Worm (Caenorhabditis elegans) whole organism, L2 larva: ENCODE data around the gene R04F11.3.

ENCODE experiments used
- C34F6.9 ChIP-seq: fragments of 150-350 bp; optimal IDR thresholded peaks from 2 replicates; lab custom pipeline; 2014; ENCODE audit warnings: missing biosample characterization, missing genetic modification characterization
- R02D3.7 ChIP-seq: fragments of 150-350 bp; optimal IDR thresholded peaks from 2 replicates; lab custom pipeline; 2014; ENCODE audit warnings: missing biosample characterization, missing genetic modification characterization
- Y55F3AM.14 ChIP-seq: fragments of 200-800 bp; sonication (Bioruptor generic); optimal IDR thresholded peaks from 2 replicates; lab custom pipeline; 2018; ENCODE audit warnings: mild to moderate bottlenecking, missing genetic modification characterization, missing compliant biosample characterization
- ZK546.5 ChIP-seq: sonication (generic microtip); optimal IDR thresholded peaks from 2 replicates; lab custom pipeline; 2017; ENCODE audit warnings: missing biosample characterization, missing genetic modification characterization
- alr-1 ChIP-seq: fragments of 150-350 bp; optimal IDR thresholded peaks from 2 replicates; lab custom pipeline; 2014; ENCODE audit warnings: missing biosample characterization, missing genetic modification characterization
- ama-1 ChIP-seq: fragments of 150-350 bp; optimal IDR thresholded peaks from 2 replicates; lab custom pipeline; 2018; ENCODE audit warnings: inconsistent platforms
- blmp-1 ChIP-seq: sonication (generic microtip); optimal IDR thresholded peaks from 2 replicates; lab custom pipeline; 2017; ENCODE audit warnings: missing genetic modification characterization, mild to moderate bottlenecking, missing compliant biosample characterization, antibody characterized with exemption, moderate library complexity; ENCODE audit not compliant: insufficient read depth
- ceh-82 ChIP-seq: fragments of 150-350 bp; optimal IDR thresholded peaks from 2 replicates; lab custom pipeline; 2014; ENCODE audit warnings: missing biosample characterization, missing genetic modification characterization
- crh-2 ChIP-seq: sonication (generic microtip); optimal IDR thresholded peaks from 2 replicates; lab custom pipeline; 2017; ENCODE audit warnings: missing biosample characterization, missing genetic modification characterization
- dmd-4 ChIP-seq: sonication (generic microtip); optimal IDR thresholded peaks from 2 replicates; lab custom pipeline; 2017; ENCODE audit warnings: missing biosample characterization, missing genetic modification characterization
- egl-27 ChIP-seq: sonication (generic microtip); optimal IDR thresholded peaks from 3 replicates; lab custom pipeline; 2017; ENCODE audit warnings: missing biosample characterization, missing genetic modification reagents, missing genetic modification characterization
- elt-1 ChIP-seq: fragments of 150-350 bp; optimal IDR thresholded peaks from 2 replicates; lab custom pipeline; 2014; ENCODE audit warnings: missing biosample characterization, missing genetic modification characterization
- elt-3 ChIP-seq: sonication (generic microtip); optimal IDR thresholded peaks from 2 replicates; lab custom pipeline; 2017; ENCODE audit warnings: missing biosample characterization, missing genetic modification characterization
- gmeb-1 ChIP-seq: fragments of 150-350 bp; optimal IDR thresholded peaks from 2 replicates; lab custom pipeline; 2014; ENCODE audit warnings: missing biosample characterization, missing genetic modification characterization
- lin-13 ChIP-seq: fragments of 150-350 bp; optimal IDR thresholded peaks from 2 replicates; lab custom pipeline; 2014; ENCODE audit warnings: missing biosample characterization, missing genetic modification reagents, missing genetic modification characterization
- lsy-2 ChIP-seq, 2 experiments: fragments of 150-350 bp in 1 of 2; sonication (generic microtip) in 1 of 2; optimal IDR thresholded peaks; 2 replicates each; lab custom pipeline; 2014 to 2017; ENCODE audit warnings: missing biosample characterization in 2 of 2, missing genetic modification characterization in 2 of 2
- mab-5 ChIP-seq: fragments of 150-350 bp; optimal IDR thresholded peaks from 2 replicates; lab custom pipeline; 2014; ENCODE audit warnings: missing biosample characterization, missing genetic modification characterization
- mbf-1 ChIP-seq: sonication (generic microtip); optimal IDR thresholded peaks from 2 replicates; lab custom pipeline; 2017; ENCODE audit warnings: missing biosample characterization, missing genetic modification characterization
- mdl-1 ChIP-seq, 2 experiments: fragments of 150-350 bp in 1 of 2; sonication (generic microtip) in 1 of 2; optimal IDR thresholded peaks; 2 replicates each; lab custom pipeline; 2017; ENCODE audit warnings: missing biosample characterization in 2 of 2, missing genetic modification characterization in 2 of 2
- nhr-10 ChIP-seq: sonication (generic microtip); optimal IDR thresholded peaks from 2 replicates; lab custom pipeline; 2017; ENCODE audit warnings: missing biosample characterization, missing genetic modification characterization
- nhr-12 ChIP-seq: fragments of 150-350 bp; optimal IDR thresholded peaks from 2 replicates; lab custom pipeline; 2014; ENCODE audit warnings: missing biosample characterization, missing genetic modification characterization
- nhr-129 ChIP-seq: fragments of 150-350 bp; optimal IDR thresholded peaks from 2 replicates; lab custom pipeline; 2014; ENCODE audit warnings: missing biosample characterization, missing genetic modification characterization
- nhr-237 ChIP-seq: fragments of 150-350 bp; optimal IDR thresholded peaks from 2 replicates; lab custom pipeline; 2014; ENCODE audit warnings: missing biosample characterization, missing genetic modification characterization
- nhr-25 ChIP-seq: fragments of 150-350 bp; sonication (generic microtip); optimal IDR thresholded peaks from 3 replicates; lab custom pipeline; 2014; ENCODE audit warnings: missing biosample characterization, missing genetic modification characterization
- sem-4 ChIP-seq: fragments of 150-350 bp; optimal IDR thresholded peaks from 2 replicates; lab custom pipeline; 2014; ENCODE audit warnings: missing biosample characterization, missing genetic modification reagents, missing genetic modification characterization
- skn-1 ChIP-seq: sonication (generic microtip); optimal IDR thresholded peaks from 2 replicates; lab custom pipeline; 2017; ENCODE audit warnings: missing biosample characterization, missing genetic modification characterization
- sma-3 ChIP-seq: sonication (generic microtip); optimal IDR thresholded peaks from 2 replicates; lab custom pipeline; 2016; ENCODE audit warnings: missing genetic modification reagents, missing genetic modification characterization, missing compliant biosample characterization
- snpc-4 ChIP-seq: fragments of 150-350 bp; optimal IDR thresholded peaks from 2 replicates; lab custom pipeline; 2014; ENCODE audit warnings: missing biosample characterization, missing genetic modification characterization
- unc-39 ChIP-seq: fragments of 150-350 bp; optimal IDR thresholded peaks from 2 replicates; lab custom pipeline; 2014; ENCODE audit warnings: missing biosample characterization, missing genetic modification characterization
- unc-55 ChIP-seq: fragments of 150-350 bp; sonication (generic microtip); optimal IDR thresholded peaks from 3 replicates; lab custom pipeline; 2014; ENCODE audit warnings: missing biosample characterization, missing genetic modification reagents, missing genetic modification characterization
- unc-62 ChIP-seq: fragments of 150-350 bp; optimal IDR thresholded peaks from 2 replicates; lab custom pipeline; 2014; ENCODE audit warnings: missing biosample characterization, missing genetic modification reagents, missing genetic modification characterization
- zag-1 ChIP-seq: fragments of 150-350 bp; optimal IDR thresholded peaks from 2 replicates; lab custom pipeline; 2014; ENCODE audit warnings: missing biosample characterization, missing genetic modification characterization
- ztf-1 ChIP-seq: fragments of 200-800 bp; sonication (Bioruptor generic); conservative IDR thresholded peaks from 2 replicates; pipeline ENCODE4 v1.3.6; 2022; ENCODE audit warnings: missing genetic modification characterization, missing compliant biosample characterization
- ztf-11 ChIP-seq: sonication (generic microtip); optimal IDR thresholded peaks from 2 replicates; lab custom pipeline; 2017; ENCODE audit warnings: missing biosample characterization, missing genetic modification characterization

The R04F11.3 gene

ce11 chrV:12283187-12283586, 33.8 kb downstream of the R04F11.3 start, which contains the start of gene F55C5.10:
F55C5.10 (plus strand) TSS chrV:12283487.
- no peak for TF ChIP-seq sma-3 (GFP tag; lab: Kevin White, UChicago)
- TF ChIP-seq nhr-12 = no peak
- TF ChIP-seq unc-62 (GFP tag; lab: Kevin White, UChicago) = no peak
- TF ChIP-seq skn-1 (tag; lab: Kevin White, UChicago) = no peak
- TF ChIP-seq R02D3.7 = no peak
- no peak for TF ChIP-seq nhr-10
- TF ChIP-seq Y55F3AM.14 = no peak
- TF ChIP-seq elt-3 (tag; lab: Kevin White, UChicago) = no peak
- no peak for TF ChIP-seq alr-1 (tag; lab: Kevin White, UChicago)
- no peak for TF ChIP-seq egl-27 (tag; lab: Kevin White, UChicago)
- TF ChIP-seq lin-13 = no peak
- no peak for TF ChIP-seq sem-4 (tag; lab: Kevin White, UChicago)
- no peak for TF ChIP-seq lsy-2 (tag; optimal IDR thresholded peaks at IDR 0.05; lab: Kevin White, UChicago)
- no peak for TF ChIP-seq ZK546.5 (tag; lab: Kevin White, UChicago)
- TF ChIP-seq elt-1 (tag; lab: Kevin White, UChicago) = no peak
- no peak for TF ChIP-seq crh-2 (tag; lab: Kevin White, UChicago)

- TF ChIP-seq mbf-1 (tag; lab: Kevin White, UChicago) (no peak), mab-5 (tag; lab: Kevin White, UChicago) (no peak), skn-1 (tag; lab: Kevin White, UChicago) (no peak), zag-1 (tag; lab: Kevin White, UChicago) (no peak), crh-2 (tag; lab: Kevin White, UChicago) (no peak), ztf-1 (no peak), ama-1 (lab: Kevin White, UChicago) (no peak), nhr-237 (tag; lab: Kevin White, UChicago) (no peak), blmp-1 (tag; lab: Kevin White, UChicago) (no peak), dmd-4 (tag; lab: Kevin White, UChicago) (no peak), lin-13 (no peak), alr-1 (tag; lab: Kevin White, UChicago) (no peak), nhr-25 (tag; lab: Kevin White, UChicago) (no peak), R02D3.7 (no peak), sem-4 (tag; lab: Kevin White, UChicago) (no peak)
Measured at ce11 chrV:12281508-12281907, 35.5 kb downstream of the R04F11.3 start.

- no peak for TF ChIP-seq elt-1 (tag; lab: Kevin White, UChicago)
- no peak for TF ChIP-seq lsy-2 (tag; optimal IDR thresholded peaks at IDR 0.05; lab: Kevin White, UChicago)
- TF ChIP-seq unc-55 (GFP tag; lab: Kevin White, UChicago) = no peak
- no peak for TF ChIP-seq ceh-82
- no peak for TF ChIP-seq ztf-1
- TF ChIP-seq gmeb-1 (tag; lab: Kevin White, UChicago) = no peak
- TF ChIP-seq nhr-129 (tag; lab: Kevin White, UChicago) = no peak
- no peak for TF ChIP-seq unc-39 (tag; lab: Kevin White, UChicago)
- TF ChIP-seq egl-27 (tag; lab: Kevin White, UChicago) = no peak
- no peak for TF ChIP-seq snpc-4 (tag; lab: Kevin White, UChicago)
- TF ChIP-seq mbf-1 (tag; lab: Kevin White, UChicago) = no peak
- TF ChIP-seq zag-1 (tag; lab: Kevin White, UChicago) = no peak
- TF ChIP-seq unc-62 (GFP tag; lab: Kevin White, UChicago) = no peak
- TF ChIP-seq elt-3 (tag; lab: Kevin White, UChicago) = no peak
- TF ChIP-seq crh-2 (tag; lab: Kevin White, UChicago) = no peak
- TF ChIP-seq ama-1 (lab: Kevin White, UChicago) = no peak
Measured at ce11 chrV:12276946-12277345, 40.0 kb downstream of the R04F11.3 start, which contains the start of gene bnc-1. bnc-1 (minus strand) TSS chrV:12277046.

- no peak for TF ChIP-seq zag-1 (tag; lab: Kevin White, UChicago)
- no peak for TF ChIP-seq ztf-11 (tag; lab: Kevin White, UChicago)
- no peak for TF ChIP-seq lin-13
- TF ChIP-seq unc-62 (GFP tag; lab: Kevin White, UChicago) = no peak
- no peak for TF ChIP-seq snpc-4 (tag; lab: Kevin White, UChicago)
- TF ChIP-seq ceh-82 = no peak
- no peak for TF ChIP-seq skn-1 (tag; lab: Kevin White, UChicago)
- no peak for TF ChIP-seq C34F6.9 (tag; lab: Kevin White, UChicago)
Measured at ce11 chrV:12275714-12276113, 41.3 kb downstream of the R04F11.3 start.

- TF ChIP-seq R02D3.7 = no peak
- TF ChIP-seq mdl-1 (tag; optimal IDR thresholded peaks at IDR 0.05; lab: Kevin White, UChicago) = no peak
- TF ChIP-seq lsy-2 (tag; optimal IDR thresholded peaks at IDR 0.05; lab: Kevin White, UChicago) = peak in 1 of 2 experiments; percentile 22
- no peak for TF ChIP-seq ztf-11 (tag; lab: Kevin White, UChicago)
- peak; percentile 25 for TF ChIP-seq C34F6.9 (tag; lab: Kevin White, UChicago)
Measured at ce11 chrV:12271495-12271894, 45.5 kb downstream of the R04F11.3 start, which contains the start of the genes tsfm-1 and capg-2. tsfm-1 (minus strand) TSS chrV:12271551. capg-2 (plus strand) TSS chrV:12271873.
